Worm (Caenorhabditis elegans) whole organism, L4 larva: ENCODE results near the gene B0250.8.
"Not testable (repeated sequence)": the region's sequence is repeated elsewhere in the genome, so short reads cannot be mapped to it uniquely, and the experiment has no call there.

Experiments used
- D1046.2 ChIP-seq: fragments of 200-800 bp; sonication (Bioruptor generic); IDR thresholded peaks from 2 replicates; pipeline ENCODE4 v1.3.6; 2022; ENCODE audit warnings: missing genetic modification characterization, missing compliant biosample characterization
- F10B5.3 ChIP-seq: sonication (generic microtip); optimal IDR thresholded peaks from 2 replicates; lab custom pipeline; 2016; ENCODE audit warnings: mild to moderate bottlenecking, missing genetic modification characterization, missing compliant biosample characterization
- F44E2.7 ChIP-seq: fragments of 200-800 bp; sonication (Bioruptor generic); IDR thresholded peaks from 2 replicates; pipeline ENCODE4 v2.1.2; 2022; ENCODE audit warnings: missing genetic modification characterization, missing compliant biosample characterization
- Y75B8A.6 ChIP-seq: fragments of 200-800 bp; sonication (Bioruptor generic); IDR thresholded peaks from 2 replicates; pipeline ENCODE4 v1.3.6; 2022; ENCODE audit warnings: missing genetic modification reagents, missing genetic modification characterization, missing compliant biosample characterization
- aha-1 ChIP-seq: fragments of 150-350 bp; peaks from one replicate; lab custom pipeline; 2014; ENCODE audit warnings: missing biosample characterization, missing genetic modification characterization
- arid-1 ChIP-seq: fragments of 200-800 bp; sonication (Bioruptor generic); conservative IDR thresholded peaks from 2 replicates; pipeline ENCODE4 v1.3.6; 2022; ENCODE audit warnings: missing genetic modification reagents, missing genetic modification characterization, missing compliant biosample characterization
- daf-16 ChIP-seq, 3 experiments: sonication (generic microtip); optimal IDR thresholded peaks; 2 replicates each; lab custom pipeline; 2016 to 2017; ENCODE audit warnings: missing genetic modification characterization in 3 of 3, missing genetic modification reagents in 3 of 3, mild to moderate bottlenecking in 2 of 3, missing compliant biosample characterization in 2 of 3, missing biosample characterization in 1 of 3, moderate library complexity in 1 of 3
- daf-19 ChIP-seq: fragments of 200-800 bp; sonication (Bioruptor generic); conservative IDR thresholded peaks from 2 replicates; pipeline ENCODE4 v1.3.6; 2022; ENCODE audit warnings: missing genetic modification characterization, missing compliant biosample characterization
- dpl-1 ChIP-seq: fragments of 150-350 bp; optimal IDR thresholded peaks from 2 replicates; lab custom pipeline; 2014; ENCODE audit warnings: missing biosample characterization, missing genetic modification reagents, missing genetic modification characterization
- duxl-1 ChIP-seq: sonication (generic microtip); optimal IDR thresholded peaks from 2 replicates; lab custom pipeline; 2016; ENCODE audit warnings: mild to moderate bottlenecking, missing genetic modification characterization, moderate library complexity, missing compliant biosample characterization; ENCODE audit not compliant: poor library complexity
- dve-1 ChIP-seq: sonication (generic microtip); optimal IDR thresholded peaks from 2 replicates; lab custom pipeline; 2017; ENCODE audit warnings: antibody characterized with exemption, mild to moderate bottlenecking, missing genetic modification characterization, missing compliant biosample characterization; ENCODE audit not compliant: insufficient read depth
- gei-8 ChIP-seq: fragments of 200-800 bp; sonication (Bioruptor generic); optimal IDR thresholded peaks from 2 replicates; lab custom pipeline; 2018; ENCODE audit warnings: mild to moderate bottlenecking, missing genetic modification characterization, missing compliant biosample characterization
- hif-1 ChIP-seq, 2 experiments: sonication (generic microtip); optimal IDR thresholded peaks; 2 replicates each; lab custom pipeline; 2016 to 2017; ENCODE audit warnings: missing compliant biosample characterization in 2 of 2, missing genetic modification characterization in 2 of 2, missing genetic modification reagents in 2 of 2, missing genotype in 2 of 2, mild to moderate bottlenecking in 1 of 2
- hmg-1.1 ChIP-seq: fragments of 200-800 bp; sonication (Bioruptor generic); IDR thresholded peaks from 2 replicates; pipeline ENCODE4 v1.3.6; 2022; ENCODE audit warnings: missing genetic modification reagents, missing genetic modification characterization, missing compliant biosample characterization
- lim-7 ChIP-seq: fragments of 200-800 bp; sonication (Bioruptor generic); IDR thresholded peaks from 2 replicates; pipeline ENCODE4 v1.3.6; 2022; ENCODE audit warnings: missing genetic modification characterization, missing compliant biosample characterization
- lin-39 ChIP-seq: fragments of 150-350 bp; optimal IDR thresholded peaks from 2 replicates; lab custom pipeline; 2014; ENCODE audit warnings: missing biosample characterization, missing genetic modification reagents, missing genetic modification characterization
- mxl-2 ChIP-seq: fragments of 200-800 bp; sonication (Bioruptor generic); conservative IDR thresholded peaks from 2 replicates; pipeline ENCODE4 v1.3.6; 2022; ENCODE audit warnings: missing genetic modification reagents, missing genetic modification characterization, missing compliant biosample characterization
- nhr-111 ChIP-seq: fragments of 200-800 bp; sonication (Bioruptor generic); optimal IDR thresholded peaks from 2 replicates; lab custom pipeline; 2018; ENCODE audit warnings: mild to moderate bottlenecking, missing genetic modification characterization, missing compliant biosample characterization
- nhr-41 ChIP-seq: fragments of 200-800 bp; sonication (Bioruptor generic); IDR thresholded peaks from 2 replicates; pipeline ENCODE4 v1.3.6; 2022; ENCODE audit warnings: missing genetic modification reagents, missing genetic modification characterization, missing compliant biosample characterization
- nhr-42 ChIP-seq: fragments of 200-800 bp; sonication (Bioruptor generic); IDR thresholded peaks from 2 replicates; pipeline ENCODE4 v1.3.6; 2022; ENCODE audit warnings: missing genetic modification characterization, missing compliant biosample characterization
- pqm-1 ChIP-seq: sonication (generic microtip); optimal IDR thresholded peaks from 2 replicates; lab custom pipeline; 2017; ENCODE audit warnings: missing biosample characterization, missing genetic modification characterization
- rbr-2 ChIP-seq: sonication (generic microtip); optimal IDR thresholded peaks from 2 replicates; lab custom pipeline; 2016; ENCODE audit warnings: missing genotype, missing genetic modification characterization, missing compliant biosample characterization
- set-16 ChIP-seq: fragments of 200-800 bp; sonication (Bioruptor generic); IDR thresholded peaks from 2 replicates; pipeline ENCODE4 v1.3.6; 2022; ENCODE audit warnings: missing genetic modification reagents, missing genetic modification characterization, missing compliant biosample characterization
- tag-97 ChIP-seq: fragments of 200-800 bp; sonication (Bioruptor generic); IDR thresholded peaks from 2 replicates; pipeline ENCODE4 v1.3.6; 2022; ENCODE audit warnings: missing genetic modification characterization, missing compliant biosample characterization
- unc-62 ChIP-seq, 3 experiments: fragments of 150-350 bp in 1 of 3; sonication (generic microtip); optimal IDR thresholded peaks in 2 of 3; peaks in 1 of 3; 1 replicate in 1 of 3; 2 replicates in 2 of 3; lab custom pipeline; 2014 to 2017; ENCODE audit warnings: missing biosample characterization in 3 of 3, missing genetic modification characterization in 3 of 3, missing genetic modification reagents in 3 of 3, missing genotype in 1 of 3
- zag-1 ChIP-seq: fragments of 150-350 bp; optimal IDR thresholded peaks from 2 replicates; lab custom pipeline; 2014; ENCODE audit warnings: missing biosample characterization, missing genetic modification characterization
- ztf-7 ChIP-seq: fragments of 150-350 bp; optimal IDR thresholded peaks from 2 replicates; lab custom pipeline; 2014; ENCODE audit warnings: missing biosample characterization, missing genetic modification characterization

The B0250.8 gene

ce11 chrV:20470385-20470784 lies at the start of gene B0250.8:
TSS of gene B0250.8 (minus strand) at chrV:20470485.
- TF ChIP-seq ztf-7 (no peak), duxl-1 (tag; lab: Kevin White, UChicago) (no peak), dpl-1 (GFP tag; lab: Kevin White, UChicago) (no peak), mxl-2 (GFP tag; lab: Robert Waterston, UW) (no peak), nhr-42 (GFP tag; lab: Robert Waterston, UW) (no peak), lin-39 (tag; lab: Kevin White, UChicago) (no peak), Y75B8A.6 (GFP tag; lab: Robert Waterston, UW) (no peak), unc-62 (GFP tag; optimal IDR thresholded peaks at IDR 0.05 in 1 of 2; lab: Kevin White, UChicago) (no peak), unc-62 (tag; optimal IDR thresholded peaks at IDR 0.05; lab: Kevin White, UChicago) (no peak), nhr-41 (GFP tag; lab: Robert Waterston, UW) (no peak), rbr-2 (tag; lab: Kevin White, UChicago) (no peak), F10B5.3 (no peak)

- TF ChIP-seq hmg-1.1 (GFP tag; lab: Robert Waterston, UW) (no peak), dve-1 (tag; lab: Kevin White, UChicago) (no peak), F44E2.7 (GFP tag; lab: Robert Waterston, UW) (0 out of 2 replicates have a peak, but pooled peaks have one; percentile 32)
Observed at ce11 chrV:20518927-20519326, 48.6 kb upstream of the B0250.8 start, which contains the start of gene Y38H6C.25. TSS of gene Y38H6C.25 (plus strand) at chrV:20519227.

- TF ChIP-seq hmg-1.1 (GFP tag; lab: Robert Waterston, UW) (no peak), F44E2.7 (GFP tag; lab: Robert Waterston, UW) (0 out of 2 replicates have a peak, but pooled peaks have one; percentile 70), aha-1 (tag; lab: Kevin White, UChicago) (peak; percentile 96)
Observed at ce11 chrV:20517005-20517404, 46.7 kb upstream of the B0250.8 start.

ce11 chrV:20514483-20514882 lies 44.2 kb upstream of the B0250.8 start:
- no peak for TF ChIP-seq gei-8 (GFP tag; lab: Kevin White, UChicago)
- no peak for TF ChIP-seq hif-1 (tag; optimal IDR thresholded peaks at IDR 0.05; lab: Kevin White, UChicago)
- TF ChIP-seq daf-19 (GFP tag; lab: Robert Waterston, UW), result no peak
- no peak for TF ChIP-seq nhr-111 (GFP tag; lab: Kevin White, UChicago)
- peak; percentile 48 for TF ChIP-seq pqm-1 (tag; lab: Kevin White, UChicago)
- no peak for TF ChIP-seq tag-97 (GFP tag; lab: Robert Waterston, UW)
- TF ChIP-seq lim-7, result no peak

ce11 chrV:20513661-20514060 lies 43.4 kb upstream of the B0250.8 start, which contains the start of gene Y38H6C.8:
TSS of gene Y38H6C.8 (plus strand) at chrV:20513961.
- not testable (repeated sequence) for TF ChIP-seq arid-1 (GFP tag; lab: Robert Waterston, UW); daf-16 (GFP tag; optimal IDR thresholded peaks at IDR 0.05; lab: Kevin White, UChicago); daf-16 (tag; optimal IDR thresholded peaks at IDR 0.05; lab: Kevin White, UChicago); D1046.2

- peak; percentile 49; the same call in 1 of the 2 replicates for TF ChIP-seq set-16
- TF ChIP-seq dve-1 (tag; lab: Kevin White, UChicago), result no peak
- TF ChIP-seq F44E2.7 (GFP tag; lab: Robert Waterston, UW), result no peak
- no peak for TF ChIP-seq ztf-7
- TF ChIP-seq, all 104 proteins: peak for 1
Observed at ce11 chrV:20509427-20509826, 39.1 kb upstream of the B0250.8 start.

ce11 chrV:20506542-20506941 lies 36.3 kb upstream of the B0250.8 start:
- TF ChIP-seq set-16 (peak; percentile 81), zag-1 (tag; lab: Kevin White, UChicago) (no peak)
